Fruit fly (Drosophila melanogaster) whole organism, prepupa: ENCODE data around the gene CG9967.

Experiments
- Blimp-1 ChIP-seq: fragments of 200-800 bp; sonication (Bioruptor generic); optimal IDR thresholded peaks from 3 replicates; lab custom pipeline; 2017; ENCODE audit warnings: missing biosample characterization, missing genetic modification characterization, mild to moderate bottlenecking, moderate library complexity, missing genetic modification reagents
- CG10669 ChIP-seq: fragments of 200-800 bp; sonication (Bioruptor generic); optimal IDR thresholded peaks from 3 replicates; lab custom pipeline; 2018; ENCODE audit warnings: missing biosample characterization, mild to moderate bottlenecking, missing genetic modification characterization, moderate library complexity
- CG11294 ChIP-seq: fragments of 200-800 bp; sonication (Bioruptor generic); IDR thresholded peaks from 2 replicates; pipeline ENCODE4 v1.3.6; 2022; ENCODE audit warnings: missing biosample characterization, missing genetic modification characterization
- CG1621 ChIP-seq: fragments of 200-800 bp; sonication (Bioruptor generic); optimal IDR thresholded peaks from 3 replicates; lab custom pipeline; 2018; ENCODE audit warnings: missing biosample characterization, mild to moderate bottlenecking, missing genetic modification characterization
- CG3032 ChIP-seq: fragments of 200-800 bp; optimal IDR thresholded peaks from 2 replicates; lab custom pipeline; 2019; ENCODE audit warnings: missing biosample characterization, mild to moderate bottlenecking, missing genetic modification characterization, moderate library complexity
- CG31627 ChIP-seq: fragments of 200-800 bp; sonication (Bioruptor generic); optimal IDR thresholded peaks from 3 replicates; lab custom pipeline; 2016; ENCODE audit warnings: missing biosample characterization, missing genetic modification characterization
- CG6163 ChIP-seq: fragments of 200-800 bp; sonication (Bioruptor generic); IDR thresholded peaks from 3 replicates; pipeline ENCODE4 v1.3.6; 2022; ENCODE audit warnings: missing biosample characterization, missing genetic modification characterization
- CG6276 ChIP-seq: fragments of 200-800 bp; sonication (Bioruptor generic); optimal IDR thresholded peaks from 2 replicates; lab custom pipeline; 2017; ENCODE audit warnings: missing biosample characterization, mild to moderate bottlenecking, missing genetic modification characterization
- CG6808 ChIP-seq: fragments of 200-800 bp; sonication (Bioruptor generic); optimal IDR thresholded peaks from 3 replicates; lab custom pipeline; 2017; ENCODE audit warnings: missing biosample characterization, missing genetic modification characterization, mild to moderate bottlenecking, moderate library complexity, missing genetic modification reagents
- CG6854 ChIP-seq: fragments of 200-800 bp; sonication (Bioruptor generic); optimal IDR thresholded peaks from 2 replicates; lab custom pipeline; 2017; ENCODE audit warnings: missing biosample characterization, mild to moderate bottlenecking, missing genetic modification characterization
- CG8119 ChIP-seq: fragments of 200-800 bp; sonication (Bioruptor generic); IDR thresholded peaks from 3 replicates; pipeline ENCODE4 v1.3.6; 2022; ENCODE audit warnings: missing biosample characterization, missing genetic modification characterization
- CG8319 ChIP-seq: fragments of 200-800 bp; sonication (Bioruptor generic); optimal IDR thresholded peaks from 3 replicates; lab custom pipeline; 2016; ENCODE audit warnings: missing biosample characterization, missing genetic modification characterization
- CG9139 ChIP-seq: fragments of 200-800 bp; sonication (Bioruptor generic); optimal IDR thresholded peaks from 3 replicates; lab custom pipeline; 2017; ENCODE audit warnings: missing biosample characterization, mild to moderate bottlenecking, missing genetic modification characterization
- Eip78C ChIP-seq: fragments of 200-800 bp; sonication (Bioruptor generic); peaks from one replicate; lab custom pipeline; 2016; ENCODE audit warnings: missing biosample characterization, missing genetic modification characterization
- Eip93F ChIP-seq: fragments of 200-800 bp; sonication (Bioruptor generic); optimal IDR thresholded peaks from 2 replicates; lab custom pipeline; 2016; ENCODE audit warnings: missing biosample characterization, mild to moderate bottlenecking, missing genetic modification characterization
- Ets21C ChIP-seq: fragments of 200-800 bp; sonication (Bioruptor generic); optimal IDR thresholded peaks from 3 replicates; lab custom pipeline; 2016; ENCODE audit warnings: missing biosample characterization, missing genetic modification characterization
- Ets96B ChIP-seq: fragments of 200-800 bp; optimal IDR thresholded peaks from 2 replicates; lab custom pipeline; 2019; ENCODE audit warnings: missing biosample characterization, mild to moderate bottlenecking, missing genetic modification characterization, moderate library complexity
- Hr38 ChIP-seq: sonication (Bioruptor generic); optimal IDR thresholded peaks from 2 replicates; lab custom pipeline; 2016; ENCODE audit warnings: missing biosample characterization, missing genetic modification characterization
- Hr39 ChIP-seq: fragments of 200-800 bp; sonication (Bioruptor generic); optimal IDR thresholded peaks from 2 replicates; lab custom pipeline; 2016; ENCODE audit warnings: missing biosample characterization, missing genetic modification characterization
- Hr4 ChIP-seq: fragments of 200-800 bp; sonication (Bioruptor generic); optimal IDR thresholded peaks from 3 replicates; lab custom pipeline; 2016; ENCODE audit warnings: missing biosample characterization, missing genetic modification characterization
- Lpt ChIP-seq: fragments of 200-800 bp; sonication (Bioruptor generic); optimal IDR thresholded peaks from 3 replicates; lab custom pipeline; 2016; ENCODE audit warnings: missing biosample characterization, missing genetic modification characterization
- OdsH ChIP-seq: fragments of 200-800 bp; sonication (Bioruptor generic); optimal IDR thresholded peaks from 3 replicates; lab custom pipeline; 2016; ENCODE audit warnings: missing biosample characterization, missing genetic modification characterization
- Sox15 ChIP-seq: fragments of 200-800 bp; sonication (Bioruptor generic); optimal IDR thresholded peaks from 3 replicates; lab custom pipeline; 2016; ENCODE audit warnings: missing biosample characterization, missing genetic modification characterization
- acj6 ChIP-seq: fragments of 200-800 bp; sonication (Bioruptor generic); optimal IDR thresholded peaks from 3 replicates; lab custom pipeline; 2016; ENCODE audit warnings: missing biosample characterization, missing genetic modification characterization
- cyc ChIP-seq: fragments of 200-800 bp; sonication (Bioruptor generic); optimal IDR thresholded peaks from 3 replicates; lab custom pipeline; 2016; ENCODE audit warnings: missing biosample characterization, missing genetic modification characterization
- dac ChIP-seq: fragments of 200-800 bp; sonication (Bioruptor generic); optimal IDR thresholded peaks from 2 replicates; lab custom pipeline; 2017; ENCODE audit warnings: missing biosample characterization, mild to moderate bottlenecking, missing genetic modification characterization
- dsx ChIP-seq: fragments of 200-800 bp; optimal IDR thresholded peaks from 3 replicates; lab custom pipeline; 2019; ENCODE audit warnings: missing biosample characterization, mild to moderate bottlenecking, missing genetic modification characterization, moderate library complexity; ENCODE audit not compliant: poor library complexity, severe bottlenecking
- fd59A ChIP-seq: fragments of 200-800 bp; sonication (Bioruptor generic); optimal IDR thresholded peaks from 2 replicates; lab custom pipeline; 2017; ENCODE audit warnings: missing biosample characterization, mild to moderate bottlenecking, missing genetic modification characterization, missing genetic modification reagents
- fkh ChIP-seq: fragments of 200-800 bp; sonication (Bioruptor generic); optimal IDR thresholded peaks from 3 replicates; lab custom pipeline; 2017; ENCODE audit warnings: missing biosample characterization, mild to moderate bottlenecking, missing genetic modification characterization, moderate library complexity
- net ChIP-seq: fragments of 200-800 bp; sonication (Bioruptor generic); optimal IDR thresholded peaks from 3 replicates; lab custom pipeline; 2016; ENCODE audit warnings: missing biosample characterization, missing genetic modification characterization
- pdm3 ChIP-seq: fragments of 200-800 bp; sonication (Bioruptor generic); optimal IDR thresholded peaks from 3 replicates; lab custom pipeline; 2016; ENCODE audit warnings: missing biosample characterization, missing genetic modification characterization
- salr ChIP-seq, 2 experiments: fragments of 200-800 bp; sonication (Bioruptor generic); optimal IDR thresholded peaks; 3 replicates each; lab custom pipeline; 2016 to 2018; ENCODE audit warnings: missing biosample characterization in 2 of 2, missing genetic modification characterization in 2 of 2, mild to moderate bottlenecking in 1 of 2
- spab ChIP-seq: fragments of 200-800 bp; sonication (Bioruptor generic); optimal IDR thresholded peaks from 2 replicates; lab custom pipeline; 2017; ENCODE audit warnings: missing biosample characterization, mild to moderate bottlenecking, missing genetic modification characterization, missing genetic modification reagents
- ss ChIP-seq, 2 experiments: fragments of 200-800 bp; sonication (Bioruptor generic); optimal IDR thresholded peaks; 2 replicates in 1 of 2; 3 replicates in 1 of 2; lab custom pipeline; 2017 to 2018; ENCODE audit warnings: mild to moderate bottlenecking in 2 of 2, missing biosample characterization in 2 of 2, missing genetic modification characterization in 2 of 2, moderate library complexity in 1 of 2
- svp ChIP-seq: fragments of 200-800 bp; sonication (Bioruptor generic); peaks from one replicate; lab custom pipeline; 2016; ENCODE audit warnings: missing biosample characterization, missing genetic modification characterization
- topi ChIP-seq: fragments of 200-800 bp; sonication (Bioruptor generic); optimal IDR thresholded peaks from 3 replicates; lab custom pipeline; 2016; ENCODE audit warnings: missing biosample characterization, missing genetic modification characterization
- vri ChIP-seq: fragments of 200-800 bp; sonication (Bioruptor generic); optimal IDR thresholded peaks from 3 replicates; lab custom pipeline; 2016; ENCODE audit warnings: missing biosample characterization, mild to moderate bottlenecking, missing genetic modification characterization

Gene CG9967

DNA sequence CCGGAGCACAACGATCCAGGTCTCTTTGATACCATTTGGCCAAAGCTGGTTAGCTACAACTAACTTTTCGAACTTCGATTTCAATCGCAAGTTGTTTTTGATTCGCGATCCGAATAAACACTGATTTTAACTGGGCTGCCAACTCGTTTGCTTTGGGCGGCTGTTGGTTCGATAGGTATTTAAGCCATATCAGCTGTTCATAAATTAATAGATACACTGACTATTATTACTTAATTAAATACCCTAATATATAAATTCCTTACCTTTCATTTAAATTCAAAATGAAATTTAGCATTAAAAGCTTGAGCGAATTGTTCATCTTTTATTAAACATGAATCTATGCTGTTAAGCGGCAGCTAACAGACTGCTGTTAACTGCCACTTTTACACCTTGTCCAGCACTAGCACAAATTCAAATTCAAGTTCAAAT lies at the start of gene CG9967:
CG9967 (minus strand) TSS at position 129 of the 429 bp plus-strand sequence.
- TF ChIP-seq cyc (GFP tag; lab: Kevin White, UChicago) (no peak), Lpt (no peak), pdm3 (GFP tag; lab: Kevin White, UChicago) (peak; percentile 14), vri (peak; percentile 19), Blimp-1 (GFP tag; lab: Kevin White, UChicago) (no peak), Eip78C (GFP tag; lab: Kevin White, UChicago) (peak; percentile 60), acj6 (GFP tag; lab: Kevin White, UChicago) (peak; percentile 11), topi (peak; percentile 13), Eip93F (GFP tag; lab: Kevin White, UChicago) (peak; percentile 37), fkh (GFP tag; lab: Kevin White, UChicago) (peak; percentile 52), dac (GFP tag; lab: Kevin White, UChicago) (no peak), CG8119 (GFP tag; lab: Robert Waterston, UW) (no peak), salr (GFP tag; optimal IDR thresholded peaks at IDR 0.05; lab: Kevin White, UChicago) (no peak)
- TF ChIP-seq, all 60 proteins: peak for 7

DNA sequence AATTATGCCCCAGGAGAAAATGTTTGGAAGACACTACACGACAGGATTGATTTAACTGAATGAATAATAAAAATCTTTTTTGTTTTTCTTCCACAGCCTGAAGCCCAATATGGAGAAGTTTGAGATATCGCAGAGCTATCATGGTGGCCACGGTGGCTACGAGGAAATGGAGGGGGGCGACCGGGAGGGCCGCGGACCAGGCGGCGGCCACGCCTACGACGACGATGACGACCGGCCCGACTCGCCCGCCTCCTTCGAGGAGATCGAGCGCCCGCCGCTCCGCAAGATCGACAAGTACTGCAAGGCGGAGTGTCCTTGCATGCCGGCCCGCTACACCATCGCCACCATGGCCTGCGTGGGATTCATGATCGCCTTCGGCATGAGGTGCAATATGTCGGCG lies 47.5 kb upstream of the CG9967 start:
- TF ChIP-seq OdsH (GFP tag; lab: Kevin White, UChicago) (no peak), CG6854 (GFP tag; lab: Kevin White, UChicago) (no peak), cyc (GFP tag; lab: Kevin White, UChicago) (no peak), CG6163 (GFP tag; lab: Robert Waterston, UW) (no peak), ss (GFP tag; optimal IDR thresholded peaks at IDR 0.05; lab: Kevin White, UChicago) (no peak), Eip78C (GFP tag; lab: Kevin White, UChicago) (no peak), CG8119 (GFP tag; lab: Robert Waterston, UW) (no peak)

DNA sequence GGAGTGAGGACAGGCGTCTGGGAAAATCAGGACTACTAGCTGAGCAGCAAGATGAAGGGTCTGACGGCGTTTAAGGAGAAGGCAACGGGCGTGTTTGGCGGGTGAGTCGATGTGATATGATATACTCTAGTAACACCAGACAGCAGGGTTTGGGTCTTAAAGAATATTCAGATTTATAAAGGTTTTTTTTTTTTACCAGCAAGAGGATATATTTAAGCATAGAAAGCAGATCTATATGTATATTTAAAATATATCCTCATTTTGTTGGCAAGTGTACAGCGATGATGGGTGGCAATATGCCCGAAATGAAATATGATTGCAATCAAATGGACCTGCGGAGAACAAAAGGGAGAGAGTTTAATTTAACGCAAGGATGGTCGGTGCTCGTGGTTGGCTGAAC lies 45.0 kb upstream of the CG9967 start:
- TF ChIP-seq topi (no peak), Hr38 (GFP tag; lab: Kevin White, UChicago) (no peak), svp (GFP tag; lab: Kevin White, UChicago) (peak; percentile 41), Blimp-1 (GFP tag; lab: Kevin White, UChicago) (no peak), CG10669 (GFP tag; lab: Kevin White, UChicago) (no peak), CG6276 (GFP tag; lab: Kevin White, UChicago) (no peak)

DNA sequence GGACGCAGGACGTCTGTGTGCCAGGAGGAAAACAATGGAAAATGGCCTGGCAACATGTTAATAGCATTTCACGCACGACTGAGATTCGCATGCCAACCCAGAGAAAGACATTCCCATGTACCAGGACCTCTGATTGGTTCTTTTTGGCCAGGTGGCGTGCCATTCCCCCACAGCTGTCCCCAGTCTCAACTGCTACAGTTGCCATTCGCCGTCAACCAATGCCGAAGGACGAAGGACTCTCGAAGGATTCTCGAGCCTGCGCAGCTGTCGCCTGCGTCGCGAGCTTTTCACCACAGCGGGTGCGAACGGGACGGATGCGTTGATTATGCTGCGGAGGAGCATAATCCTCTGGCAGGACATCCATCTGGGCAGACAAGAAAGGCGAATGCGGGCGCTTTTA lies 42.7 kb upstream of the CG9967 start, which contains the start of gene VGlut:
VGlut (plus strand) TSS at position 399 of the 400 bp plus-strand sequence.
- TF ChIP-seq Hr39 (GFP tag; lab: Kevin White, UChicago) (no peak), Ets21C (no peak), dac (GFP tag; lab: Kevin White, UChicago) (no peak), Ets96B (tag; lab: Kevin White, UChicago) (no peak), dsx (GFP tag; lab: Kevin White, UChicago) (no peak), Sox15 (no peak), Hr4 (GFP tag; lab: Kevin White, UChicago) (no peak), CG11294 (GFP tag; lab: Robert Waterston, UW) (no peak), spab (GFP tag; lab: Kevin White, UChicago) (no peak), CG1621 (tag; lab: Kevin White, UChicago) (no peak), CG8319 (GFP tag; lab: Kevin White, UChicago) (no peak), net (GFP tag; lab: Kevin White, UChicago) (no peak), CG9139 (GFP tag; lab: Kevin White, UChicago) (no peak), cyc (GFP tag; lab: Kevin White, UChicago) (no peak), acj6 (GFP tag; lab: Kevin White, UChicago) (no peak), CG31627 (no peak), CG3032 (no peak), CG6808 (GFP tag; lab: Kevin White, UChicago) (no peak), CG6276 (GFP tag; lab: Kevin White, UChicago) (no peak), fd59A (GFP tag; lab: Kevin White, UChicago) (no peak)
